Fruit fly (Drosophila melanogaster) whole organism, pupa: ENCODE measurements around the gene udt.

Source experiments
- CG10348 ChIP-seq: fragments of 200-800 bp; sonication (Bioruptor generic); IDR thresholded peaks from 2 replicates; pipeline ENCODE4 v1.3.6; 2022; ENCODE audit warnings: missing biosample characterization, missing genetic modification characterization
- CG14655 ChIP-seq: fragments of 200-800 bp; sonication (Bioruptor generic); optimal IDR thresholded peaks from 3 replicates; lab custom pipeline; 2017; ENCODE audit warnings: mild to moderate bottlenecking, missing biosample characterization, missing genetic modification reagents, missing genetic modification characterization
- CG15710 ChIP-seq: fragments of 200-800 bp; sonication (Bioruptor generic); optimal IDR thresholded peaks from 2 replicates; lab custom pipeline; 2018; ENCODE audit warnings: missing biosample characterization, mild to moderate bottlenecking, missing genetic modification characterization, moderate library complexity
- CG32121 ChIP-seq: fragments of 200-800 bp; sonication (Bioruptor generic); IDR thresholded peaks from 2 replicates; pipeline ENCODE4 v1.3.6; 2022; ENCODE audit warnings: missing biosample characterization, missing genetic modification characterization
- CG34367 ChIP-seq: fragments of 200-800 bp; sonication (Bioruptor generic); optimal IDR thresholded peaks from 2 replicates; lab custom pipeline; 2018; ENCODE audit warnings: missing biosample characterization, mild to moderate bottlenecking, missing genetic modification characterization
- CG8159 ChIP-seq: fragments of 200-800 bp; sonication (Bioruptor generic); optimal IDR thresholded peaks from 3 replicates; lab custom pipeline; 2018; ENCODE audit warnings: missing biosample characterization, mild to moderate bottlenecking, missing genetic modification characterization, moderate library complexity
- CG8301 ChIP-seq: fragments of 200-800 bp; sonication (Bioruptor generic); optimal IDR thresholded peaks from 2 replicates; lab custom pipeline; 2018; ENCODE audit warnings: missing biosample characterization, mild to moderate bottlenecking, missing genetic modification characterization
- CG9948 ChIP-seq: fragments of 200-800 bp; sonication (Bioruptor generic); optimal IDR thresholded peaks from 2 replicates; lab custom pipeline; 2018; ENCODE audit warnings: missing biosample characterization, mild to moderate bottlenecking, missing genetic modification characterization, moderate library complexity
- D1 ChIP-seq: fragments of 200-800 bp; sonication (Bioruptor generic); optimal IDR thresholded peaks from 2 replicates; lab custom pipeline; 2018; ENCODE audit warnings: missing biosample characterization, mild to moderate bottlenecking, missing genetic modification characterization, moderate library complexity
- EcR ChIP-seq: fragments of 200-800 bp; sonication (Bioruptor generic); optimal IDR thresholded peaks from 3 replicates; lab custom pipeline; 2019; ENCODE audit warnings: missing biosample characterization, missing genetic modification characterization, mild to moderate bottlenecking, moderate library complexity, missing genetic modification reagents
- Ets98B ChIP-seq: fragments of 200-800 bp; sonication (Bioruptor generic); IDR thresholded peaks from 2 replicates; pipeline ENCODE4 v1.3.6; 2022; ENCODE audit warnings: missing biosample characterization, missing genetic modification characterization
- Pif1A ChIP-seq: fragments of 200-800 bp; sonication (Bioruptor generic); optimal IDR thresholded peaks from 3 replicates; lab custom pipeline; 2016; ENCODE audit warnings: missing biosample characterization, missing genetic modification characterization
- Snoo ChIP-seq: fragments of 200-800 bp; sonication (Bioruptor generic); optimal IDR thresholded peaks from 3 replicates; lab custom pipeline; 2017; ENCODE audit warnings: missing biosample characterization, mild to moderate bottlenecking, missing genetic modification characterization, inconsistent platforms
- gl ChIP-seq: fragments of 200-800 bp; sonication (Bioruptor generic); optimal IDR thresholded peaks from 2 replicates; lab custom pipeline; 2018; ENCODE audit warnings: missing biosample characterization, mild to moderate bottlenecking, missing genetic modification characterization
- rn ChIP-seq: fragments of 200-800 bp; sonication (Bioruptor generic); IDR thresholded peaks from 2 replicates; pipeline ENCODE4 v1.3.6; 2022; ENCODE audit warnings: missing biosample characterization, missing genetic modification characterization

The udt gene

DNA sequence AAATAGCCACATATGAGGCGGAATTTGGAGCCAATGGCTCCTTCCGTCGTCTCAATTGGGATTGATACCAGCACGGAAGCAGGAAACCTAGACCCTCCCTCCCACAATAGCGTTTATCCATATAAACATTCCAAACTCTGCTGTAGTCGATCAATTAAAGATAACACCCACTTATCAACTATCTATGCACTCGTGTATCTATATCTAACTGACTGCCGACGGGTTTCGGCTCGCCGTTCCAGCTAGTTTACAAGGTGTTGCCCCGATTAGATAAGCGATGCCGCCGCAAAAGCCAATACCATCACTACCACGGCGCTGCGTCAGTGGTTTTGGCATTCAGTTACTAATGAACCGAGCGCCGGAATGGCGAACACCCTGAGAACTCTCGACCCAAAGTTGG is 51.9 kb downstream of the udt start, which contains the start of gene CG10300:
TSS of gene CG10300 (plus strand) at position 333 of the 400 bp plus-strand sequence.
- TF ChIP-seq rn (GFP tag; lab: Robert Waterston, UW) (no peak), CG8159 (tag; lab: Kevin White, UChicago) (no peak), CG9948 (no peak), CG10348 (GFP tag; lab: Robert Waterston, UW) (no peak), CG14655 (GFP tag; lab: Kevin White, UChicago) (no peak), CG15710 (tag; lab: Kevin White, UChicago) (no peak), Snoo (tag; lab: Kevin White, UChicago) (no peak), EcR (GFP tag; lab: Kevin White, UChicago) (no peak), CG34367 (tag; lab: Kevin White, UChicago) (no peak), CG8301 (no peak), Ets98B (GFP tag; lab: Robert Waterston, UW) (no peak), D1 (tag; lab: Kevin White, UChicago) (no peak), gl (no peak), CG32121 (no peak), Pif1A (GFP tag; lab: Kevin White, UChicago) (no peak)
